Worm (Caenorhabditis elegans) whole organism, late embryonic: ENCODE measurements around the gene srd-7.

ENCODE experiments used
- C08G9.2 ChIP-seq: sonication (generic microtip); optimal IDR thresholded peaks from 2 replicates; lab custom pipeline; 2016; ENCODE audit warnings: mild to moderate bottlenecking, missing genetic modification characterization, moderate library complexity, missing compliant biosample characterization
- C38D4.7 ChIP-seq: fragments of 200-800 bp; sonication (Bioruptor generic); optimal IDR thresholded peaks from 2 replicates; lab custom pipeline; 2018; ENCODE audit warnings: mild to moderate bottlenecking, missing genetic modification characterization, moderate library complexity, missing compliant biosample characterization
- F13H6.1 ChIP-seq: sonication (generic microtip); optimal IDR thresholded peaks from 2 replicates; lab custom pipeline; 2016; ENCODE audit warnings: missing genetic modification characterization, missing compliant biosample characterization
- T23F11.4 ChIP-seq: fragments of 200-800 bp; sonication (Bioruptor generic); optimal IDR thresholded peaks from 2 replicates; lab custom pipeline; 2018; ENCODE audit warnings: mild to moderate bottlenecking, missing genetic modification characterization, missing compliant biosample characterization
- ceh-22 ChIP-seq: sonication (generic microtip); optimal IDR thresholded peaks from 2 replicates; lab custom pipeline; 2017; ENCODE audit warnings: missing biosample characterization, missing genetic modification characterization
- ceh-24 ChIP-seq: sonication (generic microtip); optimal IDR thresholded peaks from 2 replicates; lab custom pipeline; 2016; ENCODE audit warnings: mild to moderate bottlenecking, missing genetic modification characterization, missing compliant biosample characterization
- ceh-30 ChIP-seq: fragments of 150-350 bp; optimal IDR thresholded peaks from 2 replicates; lab custom pipeline; 2014; ENCODE audit warnings: missing biosample characterization, missing genetic modification characterization
- ceh-31 ChIP-seq: sonication (generic microtip); optimal IDR thresholded peaks from 2 replicates; lab custom pipeline; 2016; ENCODE audit warnings: missing genetic modification characterization, missing compliant biosample characterization
- ceh-34 ChIP-seq: sonication (generic microtip); optimal IDR thresholded peaks from 2 replicates; lab custom pipeline; 2016; ENCODE audit warnings: mild to moderate bottlenecking, missing genetic modification characterization, missing compliant biosample characterization
- ceh-45 ChIP-seq: fragments of 200-800 bp; sonication (Bioruptor generic); IDR thresholded peaks from 2 replicates; pipeline ENCODE4 v1.3.6; 2022; ENCODE audit warnings: missing genetic modification reagents, missing genetic modification characterization, missing compliant biosample characterization
- ceh-9 ChIP-seq: sonication (generic microtip); optimal IDR thresholded peaks from 2 replicates; lab custom pipeline; 2016; ENCODE audit warnings: mild to moderate bottlenecking, missing genetic modification characterization, inconsistent platforms, missing compliant biosample characterization
- che-1 ChIP-seq: sonication (generic microtip); optimal IDR thresholded peaks from 2 replicates; lab custom pipeline; 2016; ENCODE audit warnings: mild to moderate bottlenecking, missing genetic modification characterization, missing compliant biosample characterization
- dve-1 ChIP-seq: sonication (generic microtip); optimal IDR thresholded peaks from 2 replicates; lab custom pipeline; 2017; ENCODE audit warnings: antibody characterized with exemption, mild to moderate bottlenecking, missing genetic modification characterization, missing compliant biosample characterization
- elt-2 ChIP-seq: sonication (generic microtip); optimal IDR thresholded peaks from 2 replicates; lab custom pipeline; 2016; ENCODE audit warnings: missing genetic modification reagents, missing genetic modification characterization, missing compliant biosample characterization
- fkh-6 ChIP-seq: sonication (generic microtip); optimal IDR thresholded peaks from 2 replicates; lab custom pipeline; 2016; ENCODE audit warnings: missing genetic modification characterization, missing compliant biosample characterization
- gmeb-2 ChIP-seq: sonication (generic microtip); optimal IDR thresholded peaks from 2 replicates; lab custom pipeline; 2016; ENCODE audit warnings: missing genetic modification characterization, inconsistent platforms, missing compliant biosample characterization
- hlh-6 ChIP-seq: sonication (generic microtip); optimal IDR thresholded peaks from 2 replicates; lab custom pipeline; 2016; ENCODE audit warnings: missing genotype, missing genetic modification characterization, missing compliant biosample characterization
- mec-3 ChIP-seq: sonication (generic microtip); optimal IDR thresholded peaks from 2 replicates; lab custom pipeline; 2016; ENCODE audit warnings: borderline replicate concordance, missing genetic modification characterization, missing compliant biosample characterization
- nhr-232 ChIP-seq: sonication (generic microtip); optimal IDR thresholded peaks from 2 replicates; lab custom pipeline; 2016; ENCODE audit warnings: missing genetic modification characterization, missing compliant biosample characterization
- npax-4 ChIP-seq: sonication (generic microtip); optimal IDR thresholded peaks from 2 replicates; lab custom pipeline; 2016; ENCODE audit warnings: missing genetic modification characterization, missing compliant biosample characterization
- pat-9 ChIP-seq: fragments of 200-800 bp; sonication (Bioruptor generic); optimal IDR thresholded peaks from 2 replicates; lab custom pipeline; 2018; ENCODE audit warnings: mild to moderate bottlenecking, missing genetic modification characterization, moderate library complexity, missing compliant biosample characterization
- pax-1 ChIP-seq: fragments of 150-350 bp; optimal IDR thresholded peaks from 2 replicates; lab custom pipeline; 2014; ENCODE audit warnings: missing biosample characterization, missing genetic modification characterization
- pha-4 ChIP-seq: fragments of 150-350 bp; optimal IDR thresholded peaks from 2 replicates; lab custom pipeline; 2018; ENCODE audit warnings: missing biosample characterization, missing genetic modification reagents, missing genetic modification characterization
- pqm-1 ChIP-seq: sonication (generic microtip); optimal IDR thresholded peaks from 2 replicates; lab custom pipeline; 2016; ENCODE audit warnings: missing genetic modification characterization, missing compliant biosample characterization
- pros-1 ChIP-seq: fragments of 150-350 bp; optimal IDR thresholded peaks from 2 replicates; lab custom pipeline; 2014; ENCODE audit warnings: missing biosample characterization, missing genetic modification reagents, missing genetic modification characterization
- ref-2 ChIP-seq: sonication (generic microtip); optimal IDR thresholded peaks from 2 replicates; lab custom pipeline; 2016; ENCODE audit warnings: missing genetic modification characterization, missing compliant biosample characterization
- sdc-2 ChIP-seq: sonication (generic microtip); optimal IDR thresholded peaks from 2 replicates; lab custom pipeline; 2016; ENCODE audit warnings: missing genotype, missing genetic modification characterization, missing compliant biosample characterization
- sox-2 ChIP-seq: fragments of 200-800 bp; sonication (Bioruptor generic); IDR thresholded peaks from 2 replicates; pipeline ENCODE4 v1.3.6; 2022; ENCODE audit warnings: missing genetic modification reagents, missing genetic modification characterization, missing compliant biosample characterization
- sox-4 ChIP-seq: sonication (generic microtip); optimal IDR thresholded peaks from 2 replicates; lab custom pipeline; 2017; ENCODE audit warnings: mild to moderate bottlenecking, missing genetic modification characterization, inconsistent platforms, missing compliant biosample characterization
- syd-9 ChIP-seq: sonication (generic microtip); optimal IDR thresholded peaks from 2 replicates; lab custom pipeline; 2016; ENCODE audit warnings: mild to moderate bottlenecking, missing genetic modification characterization, moderate library complexity, missing compliant biosample characterization
- tbx-7 ChIP-seq: sonication (generic microtip); optimal IDR thresholded peaks from 2 replicates; lab custom pipeline; 2016; ENCODE audit warnings: missing genotype, missing genetic modification characterization, missing compliant biosample characterization
- ttx-3 ChIP-seq: sonication (generic microtip); optimal IDR thresholded peaks from 2 replicates; lab custom pipeline; 2016; ENCODE audit warnings: missing genetic modification reagents, missing genetic modification characterization, missing compliant biosample characterization
- unc-3 ChIP-seq, 2 experiments: fragments of 200-800 bp in 1 of 2; sonication (Bioruptor generic) in 1 of 2; sonication (generic microtip) in 1 of 2; conservative IDR thresholded peaks in 1 of 2; optimal IDR thresholded peaks in 1 of 2; 2 replicates each; pipeline versions ENCODE4 v1.3.6 to Lab custom; 2016 to 2022; ENCODE audit warnings: missing compliant biosample characterization in 2 of 2, missing genetic modification characterization in 2 of 2, missing genetic modification reagents in 1 of 2
- unc-55 ChIP-seq: sonication (generic microtip); optimal IDR thresholded peaks from 2 replicates; lab custom pipeline; 2017; ENCODE audit warnings: missing biosample characterization, missing genetic modification reagents, missing genetic modification characterization
- ztf-16 ChIP-seq: sonication (generic microtip); optimal IDR thresholded peaks from 2 replicates; lab custom pipeline; 2017; ENCODE audit warnings: missing genetic modification characterization, missing compliant biosample characterization

Gene srd-7

DNA sequence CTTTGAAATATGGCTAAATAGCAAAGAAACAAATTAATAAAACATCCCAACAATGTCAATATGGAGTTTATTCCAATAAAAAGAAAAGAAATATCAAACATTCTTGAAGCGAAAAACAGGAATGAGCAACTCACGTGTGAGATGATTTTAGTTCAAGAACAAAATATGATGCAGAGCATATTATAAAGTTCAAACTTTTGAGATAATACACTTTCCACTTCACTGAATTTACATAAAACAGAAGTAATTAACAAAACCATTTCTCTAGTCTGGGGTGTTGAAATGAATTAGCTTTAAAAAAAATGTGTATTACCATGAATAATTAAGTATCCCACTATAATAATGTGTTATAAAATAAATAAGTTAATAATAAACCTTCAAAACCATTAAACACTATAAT lies at the start of gene srd-7:
srd-7 (minus strand) TSS at position 101 of the 400 bp plus-strand sequence.
- TF ChIP-seq ref-2 (tag; lab: Kevin White, UChicago): no peak
- TF ChIP-seq pax-1 (tag; lab: Kevin White, UChicago): no peak
- no peak for TF ChIP-seq syd-9 (tag; lab: Kevin White, UChicago)
- TF ChIP-seq ceh-30: no peak
- TF ChIP-seq pat-9 (tag; lab: Kevin White, UChicago): no peak
- no peak for TF ChIP-seq hlh-6 (tag; lab: Kevin White, UChicago)
- no peak for TF ChIP-seq nhr-232 (tag; lab: Kevin White, UChicago)
- TF ChIP-seq ceh-34 (tag; lab: Kevin White, UChicago): no peak
- no peak for TF ChIP-seq F13H6.1 (tag; lab: Kevin White, UChicago)
- TF ChIP-seq elt-2: no peak
- no peak for TF ChIP-seq unc-3 (GFP tag; conservative IDR thresholded peaks at IDR 0.05; lab: Robert Waterston, UW)
- no peak for TF ChIP-seq unc-3 (tag; optimal IDR thresholded peaks at IDR 0.05; lab: Kevin White, UChicago)
- TF ChIP-seq unc-55 (GFP tag; lab: Kevin White, UChicago): no peak
- TF ChIP-seq pqm-1: no peak
- no peak for TF ChIP-seq mec-3 (tag; lab: Kevin White, UChicago)
- TF ChIP-seq, all 69 proteins: peak for 0

DNA sequence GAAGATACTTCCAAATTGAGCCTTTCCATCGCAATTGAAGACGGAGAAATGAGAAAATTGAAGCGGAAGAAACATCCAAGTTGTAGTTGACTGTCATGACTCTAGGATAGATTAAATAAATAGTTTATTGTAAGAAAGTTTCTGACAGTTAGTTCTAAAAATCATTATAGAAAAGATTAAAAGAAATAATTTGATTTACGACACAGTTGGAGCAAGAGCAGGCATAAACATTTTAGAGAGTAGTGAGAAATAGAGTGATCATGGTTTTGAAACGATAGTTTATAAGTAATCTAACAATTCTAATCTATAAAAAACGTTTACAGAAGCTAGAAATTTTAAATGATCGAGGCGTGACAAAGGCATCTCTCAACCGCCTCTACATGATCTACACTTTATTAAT lies 45.5 kb upstream of the srd-7 start, which contains the start of gene best-15:
best-15 (minus strand) TSS at position 101 of the 400 bp plus-strand sequence.
- TF ChIP-seq gmeb-2 (no peak), ceh-22 (no peak), pros-1 (no peak), npax-4 (tag; lab: Kevin White, UChicago) (no peak), ceh-31 (no peak), pha-4 (no peak), sox-2 (GFP tag; lab: Robert Waterston, UW) (no peak), C38D4.7 (GFP tag; lab: Kevin White, UChicago) (no peak), ceh-24 (tag; lab: Kevin White, UChicago) (no peak), ceh-9 (tag; lab: Kevin White, UChicago) (no peak)

DNA sequence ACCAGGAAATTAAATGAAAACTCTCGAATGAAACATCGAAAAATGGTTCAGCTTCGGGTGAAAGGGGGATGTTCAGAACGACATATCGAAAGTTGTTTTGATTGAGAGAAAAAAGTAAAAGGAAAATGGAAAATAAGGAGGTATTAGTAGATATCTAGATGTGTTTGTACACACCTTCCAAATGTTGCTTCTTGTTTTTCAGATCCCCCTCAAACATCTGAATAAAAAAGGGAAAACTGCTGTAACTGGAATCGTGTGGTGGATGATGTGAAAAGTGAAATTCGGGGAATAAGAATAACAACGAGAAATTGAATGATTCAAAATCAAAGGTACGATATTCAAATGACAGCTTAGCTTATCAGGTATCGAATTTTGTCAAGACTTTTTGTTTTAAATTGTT lies 41.4 kb upstream of the srd-7 start, which contains the start of gene npax-3:
npax-3 (minus strand) TSS at position 101 of the 400 bp plus-strand sequence.
- no peak for TF ChIP-seq T23F11.4 (GFP tag; lab: Kevin White, UChicago)
- TF ChIP-seq, all 69 proteins: peak for 0

DNA sequence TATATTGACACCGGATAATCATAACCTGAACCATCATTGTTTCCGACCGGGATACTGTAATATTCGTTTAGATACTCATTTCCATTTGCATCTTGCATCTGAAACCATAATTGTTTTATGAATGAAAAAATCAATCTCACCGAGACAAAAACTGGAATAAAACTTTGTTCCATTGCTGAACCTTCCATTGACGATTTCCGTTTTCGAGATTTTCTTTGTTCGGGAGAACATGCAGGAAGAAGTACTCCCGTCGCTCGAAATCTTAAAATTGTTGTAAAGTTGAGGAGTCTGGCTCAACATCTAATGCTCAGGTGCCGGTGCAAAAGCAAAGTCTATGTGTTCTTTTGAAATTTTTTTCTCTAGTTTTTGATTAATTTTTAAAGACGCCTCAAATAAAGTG lies 39.4 kb upstream of the srd-7 start:
- TF ChIP-seq ttx-3 (tag; lab: Kevin White, UChicago): no peak
- TF ChIP-seq dve-1 (tag; lab: Kevin White, UChicago): no peak
- TF ChIP-seq ztf-16 (tag; lab: Kevin White, UChicago): no peak
- TF ChIP-seq tbx-7 (tag; lab: Kevin White, UChicago): no peak
- TF ChIP-seq fkh-6 (tag; lab: Kevin White, UChicago): no peak
- TF ChIP-seq che-1 (tag; lab: Kevin White, UChicago): no peak

ce11 chrIV:10825383-10825782 lies 38.8 kb upstream of the srd-7 start:
- TF ChIP-seq sdc-2 (tag; lab: Kevin White, UChicago): no peak
- TF ChIP-seq pha-4: no peak
- TF ChIP-seq unc-3 (GFP tag; conservative IDR thresholded peaks at IDR 0.05; lab: Robert Waterston, UW): no peak
- no peak for TF ChIP-seq unc-3 (tag; optimal IDR thresholded peaks at IDR 0.05; lab: Kevin White, UChicago)
- no peak for TF ChIP-seq C08G9.2 (tag; lab: Kevin White, UChicago)
- TF ChIP-seq ceh-45: no peak
- TF ChIP-seq sox-4 (tag; lab: Kevin White, UChicago): no peak
- TF ChIP-seq, all 69 proteins: peak for 0
